Fruit fly (Drosophila melanogaster): ENCODE results near the gene CG7992.

Gene CG7992

dm6 chrX:19243379-19243834 is 3.6 kb downstream of the CG7992 start, which contains the start of gene CG7889:
Gene CG7889 (plus strand): TSS chrX:19243631.
- TF ChIP-seq CG7101 (tag; optimal IDR thresholded peaks at IDR 0.05) (no peak), Hr96 (GFP tag; optimal IDR thresholded peaks at IDR 0.05) (peak; percentile 24), bab1 (GFP tag; optimal IDR thresholded peaks at IDR 0.05) (peak; percentile 3), CG12768 (GFP tag; optimal IDR thresholded peaks at IDR 0.05) (no peak), toe (GFP tag; optimal IDR thresholded peaks at IDR 0.05) (peak; percentile 10), CG33017 (tag; optimal IDR thresholded peaks at IDR 0.05) (no peak), CG14711 (tag; optimal IDR thresholded peaks at IDR 0.05) (peak; percentile 8), cic (GFP tag; optimal IDR thresholded peaks at IDR 0.05) (no peak), Mnt (GFP tag; optimal IDR thresholded peaks at IDR 0.05) (no peak), pad (GFP tag; optimal IDR thresholded peaks at IDR 0.05) (no peak), tj (GFP tag; optimal IDR thresholded peaks at IDR 0.05) (no peak), CG7045 (GFP tag; optimal IDR thresholded peaks at IDR 0.05) (no peak), kay (GFP tag; ENCODE audit: borderline replicate concordance) (no peak), cnc (optimal IDR thresholded peaks at IDR 0.05) (no peak), CG1620 (GFP tag; optimal IDR thresholded peaks at IDR 0.05) (no peak), ovo (GFP tag; optimal IDR thresholded peaks at IDR 0.05) (no peak), CG5204 (GFP tag; optimal IDR thresholded peaks at IDR 0.05) (peak; percentile 24), CG11617 (GFP tag; optimal IDR thresholded peaks at IDR 0.05) (peak; percentile 0), Clk (GFP tag; optimal IDR thresholded peaks at IDR 0.05) (no peak), Crg-1 (GFP tag; optimal IDR thresholded peaks at IDR 0.05) (no peak)

- TF ChIP-seq ovo (GFP tag; optimal IDR thresholded peaks at IDR 0.05) (no peak), cic (GFP tag; optimal IDR thresholded peaks at IDR 0.05) (peak; percentile 33), kay (GFP tag; ENCODE audit: borderline replicate concordance) (no peak)
Measured at dm6 chrX:19241790-19242373, 5.2 kb downstream of the CG7992 start, which contains the start of gene CG14196. Gene CG14196 (minus strand): TSS chrX:19241840.

- TF ChIP-seq Mnt (GFP tag; optimal IDR thresholded peaks at IDR 0.05): peak; percentile 59
- no peak for TF ChIP-seq CG11617 (GFP tag; optimal IDR thresholded peaks at IDR 0.05)
Measured at dm6 chrX:19240230-19240839, 6.7 kb downstream of the CG7992 start.

dm6 chrX:19239365-19239764 is 7.7 kb downstream of the CG7992 start:
- no peak for TF ChIP-seq CG12768 (GFP tag; optimal IDR thresholded peaks at IDR 0.05)
- no peak for TF ChIP-seq ovo (GFP tag; optimal IDR thresholded peaks at IDR 0.05)
- TF ChIP-seq pad (GFP tag; optimal IDR thresholded peaks at IDR 0.05): no peak

dm6 chrX:19238613-19239012 is 8.4 kb downstream of the CG7992 start:
- TF ChIP-seq toe (GFP tag; optimal IDR thresholded peaks at IDR 0.05) (no peak), CG5204 (GFP tag; optimal IDR thresholded peaks at IDR 0.05) (no peak), CG7045 (GFP tag; optimal IDR thresholded peaks at IDR 0.05) (no peak), Mnt (GFP tag; optimal IDR thresholded peaks at IDR 0.05) (no peak), tj (GFP tag; optimal IDR thresholded peaks at IDR 0.05) (no peak), ovo (GFP tag; optimal IDR thresholded peaks at IDR 0.05) (no peak), kay (GFP tag; ENCODE audit: borderline replicate concordance) (no peak), Crg-1 (GFP tag; optimal IDR thresholded peaks at IDR 0.05) (no peak), CG7101 (tag; optimal IDR thresholded peaks at IDR 0.05) (no peak), CG12768 (GFP tag; optimal IDR thresholded peaks at IDR 0.05) (no peak), pad (GFP tag; optimal IDR thresholded peaks at IDR 0.05) (no peak), CG11617 (GFP tag; optimal IDR thresholded peaks at IDR 0.05) (no peak), bab1 (GFP tag; optimal IDR thresholded peaks at IDR 0.05) (no peak), CG33017 (tag; optimal IDR thresholded peaks at IDR 0.05) (no peak), cic (GFP tag; optimal IDR thresholded peaks at IDR 0.05) (no peak), CG14711 (tag; optimal IDR thresholded peaks at IDR 0.05) (no peak), Clk (GFP tag; optimal IDR thresholded peaks at IDR 0.05) (no peak), CG1620 (GFP tag; optimal IDR thresholded peaks at IDR 0.05) (no peak), cnc (optimal IDR thresholded peaks at IDR 0.05) (no peak)

- no peak for TF ChIP-seq tj (GFP tag; optimal IDR thresholded peaks at IDR 0.05)
- no peak for TF ChIP-seq CG1620 (GFP tag; optimal IDR thresholded peaks at IDR 0.05)
- TF ChIP-seq cic (GFP tag; optimal IDR thresholded peaks at IDR 0.05): no peak
- no peak for TF ChIP-seq Mnt (GFP tag; optimal IDR thresholded peaks at IDR 0.05)
- no peak for TF ChIP-seq bab1 (GFP tag; optimal IDR thresholded peaks at IDR 0.05)
- no peak for TF ChIP-seq Clk (GFP tag; optimal IDR thresholded peaks at IDR 0.05)
- no peak for TF ChIP-seq CG7101 (tag; optimal IDR thresholded peaks at IDR 0.05)
- TF ChIP-seq kay (GFP tag; ENCODE audit: borderline replicate concordance): no peak
- TF ChIP-seq pad (GFP tag; optimal IDR thresholded peaks at IDR 0.05): no peak
- no peak for TF ChIP-seq toe (GFP tag; optimal IDR thresholded peaks at IDR 0.05)
- TF ChIP-seq CG7045 (GFP tag; optimal IDR thresholded peaks at IDR 0.05): no peak
Measured at dm6 chrX:19229855-19230433, 17.1 kb downstream of the CG7992 start.

dm6 chrX:19225304-19225640 is 21.8 kb downstream of the CG7992 start:
- TF ChIP-seq Clk (GFP tag; optimal IDR thresholded peaks at IDR 0.05): no peak
- TF ChIP-seq ovo (GFP tag; optimal IDR thresholded peaks at IDR 0.05): no peak
- no peak for TF ChIP-seq kay (GFP tag; ENCODE audit: borderline replicate concordance)
- TF ChIP-seq CG1620 (GFP tag; optimal IDR thresholded peaks at IDR 0.05): no peak
- TF ChIP-seq cic (GFP tag; optimal IDR thresholded peaks at IDR 0.05): no peak
- no peak for TF ChIP-seq CG33017 (tag; optimal IDR thresholded peaks at IDR 0.05)
- TF ChIP-seq pad (GFP tag; optimal IDR thresholded peaks at IDR 0.05): no peak
- no peak for TF ChIP-seq Crg-1 (GFP tag; optimal IDR thresholded peaks at IDR 0.05)
